Worm (Caenorhabditis elegans) whole organism, L4 larva: ENCODE data around the gene B0244.4.
A peak's percentile ranks its signal among the peaks of the same experiment; 100 is the strongest.

Source experiments
- D1046.2 ChIP-seq: fragments of 200-800 bp; sonication (Bioruptor generic); IDR thresholded peaks from 2 replicates; pipeline ENCODE4 v1.3.6; 2022; ENCODE audit warnings: missing genetic modification characterization, missing compliant biosample characterization
- F37D6.2 ChIP-seq: sonication (generic microtip); optimal IDR thresholded peaks from 2 replicates; lab custom pipeline; 2016; ENCODE audit warnings: mild to moderate bottlenecking, missing genetic modification characterization, missing compliant biosample characterization
- T20F7.1 ChIP-seq: fragments of 200-800 bp; sonication (Bioruptor generic); optimal IDR thresholded peaks from 2 replicates; lab custom pipeline; 2018; ENCODE audit warnings: mild to moderate bottlenecking, missing genetic modification characterization, missing compliant biosample characterization
- Y75B8A.6 ChIP-seq: fragments of 200-800 bp; sonication (Bioruptor generic); IDR thresholded peaks from 2 replicates; pipeline ENCODE4 v1.3.6; 2022; ENCODE audit warnings: missing genetic modification reagents, missing genetic modification characterization, missing compliant biosample characterization
- aha-1 ChIP-seq: fragments of 150-350 bp; peaks from one replicate; lab custom pipeline; 2014; ENCODE audit warnings: missing biosample characterization, missing genetic modification characterization
- ama-1 ChIP-seq: fragments of 150-350 bp; optimal IDR thresholded peaks from 2 replicates; lab custom pipeline; 2014; ENCODE audit warnings: inconsistent platforms, mixed read lengths
- arid-1 ChIP-seq: fragments of 200-800 bp; sonication (Bioruptor generic); conservative IDR thresholded peaks from 2 replicates; pipeline ENCODE4 v1.3.6; 2022; ENCODE audit warnings: missing genetic modification reagents, missing genetic modification characterization, missing compliant biosample characterization
- ceh-62 ChIP-seq: sonication (generic microtip); optimal IDR thresholded peaks from 2 replicates; lab custom pipeline; 2017; ENCODE audit warnings: missing biosample characterization, missing genetic modification characterization
- ctbp-1 ChIP-seq: fragments of 200-800 bp; sonication (Bioruptor generic); IDR thresholded peaks from 2 replicates; pipeline ENCODE4 v1.3.6; 2022; ENCODE audit warnings: missing genetic modification reagents, missing genetic modification characterization, missing compliant biosample characterization
- daf-12 ChIP-seq: fragments of 150-350 bp; optimal IDR thresholded peaks from 2 replicates; lab custom pipeline; 2014; ENCODE audit warnings: missing biosample characterization, missing genetic modification reagents, missing genetic modification characterization
- daf-16 ChIP-seq, 3 experiments: sonication (generic microtip); optimal IDR thresholded peaks; 2 replicates each; lab custom pipeline; 2016 to 2017; ENCODE audit warnings: missing genetic modification characterization in 3 of 3, missing genetic modification reagents in 3 of 3, mild to moderate bottlenecking in 2 of 3, missing compliant biosample characterization in 2 of 3, missing biosample characterization in 1 of 3, moderate library complexity in 1 of 3
- daf-8 ChIP-seq: fragments of 200-800 bp; sonication (Bioruptor generic); IDR thresholded peaks from 2 replicates; pipeline ENCODE4 v1.3.6; 2022; ENCODE audit warnings: missing genetic modification characterization, missing compliant biosample characterization
- dmd-9 ChIP-seq: fragments of 200-800 bp; sonication (Bioruptor generic); IDR thresholded peaks from 2 replicates; pipeline ENCODE4 v1.3.6; 2022; ENCODE audit warnings: missing genetic modification reagents, missing genetic modification characterization, missing compliant biosample characterization
- dve-1 ChIP-seq: sonication (generic microtip); optimal IDR thresholded peaks from 2 replicates; lab custom pipeline; 2017; ENCODE audit warnings: antibody characterized with exemption, mild to moderate bottlenecking, missing genetic modification characterization, missing compliant biosample characterization; ENCODE audit not compliant: insufficient read depth
- egl-43 ChIP-seq: fragments of 200-800 bp; sonication (Bioruptor generic); IDR thresholded peaks from 2 replicates; pipeline ENCODE4 v1.3.6; 2022; ENCODE audit warnings: missing genetic modification reagents, missing genetic modification characterization, missing compliant biosample characterization
- fkh-10 ChIP-seq: fragments of 150-350 bp; optimal IDR thresholded peaks from 2 replicates; lab custom pipeline; 2014; ENCODE audit warnings: missing biosample characterization, missing genetic modification reagents, missing genetic modification characterization
- hif-1 ChIP-seq, 2 experiments: sonication (generic microtip); optimal IDR thresholded peaks; 2 replicates each; lab custom pipeline; 2016 to 2017; ENCODE audit warnings: missing compliant biosample characterization in 2 of 2, missing genetic modification characterization in 2 of 2, missing genetic modification reagents in 2 of 2, missing genotype in 2 of 2, mild to moderate bottlenecking in 1 of 2
- hlh-30 ChIP-seq: sonication (generic microtip); optimal IDR thresholded peaks from 2 replicates; lab custom pipeline; 2017; ENCODE audit warnings: antibody characterized with exemption, mild to moderate bottlenecking, missing genetic modification characterization, missing compliant biosample characterization; ENCODE audit not compliant: insufficient read depth
- hmg-1.1 ChIP-seq: fragments of 200-800 bp; sonication (Bioruptor generic); IDR thresholded peaks from 2 replicates; pipeline ENCODE4 v1.3.6; 2022; ENCODE audit warnings: missing genetic modification reagents, missing genetic modification characterization, missing compliant biosample characterization
- lin-1 ChIP-seq: fragments of 200-800 bp; sonication (Bioruptor generic); IDR thresholded peaks from 2 replicates; pipeline ENCODE4 v1.3.6; 2022; ENCODE audit warnings: missing genetic modification reagents, missing genetic modification characterization, missing compliant biosample characterization
- lin-13 ChIP-seq: fragments of 150-350 bp; optimal IDR thresholded peaks from 2 replicates; lab custom pipeline; 2014; ENCODE audit warnings: missing biosample characterization, missing genetic modification reagents, missing genetic modification characterization
- lin-29 ChIP-seq: fragments of 200-800 bp; sonication (Bioruptor generic); IDR thresholded peaks from 2 replicates; pipeline ENCODE4 v1.3.6; 2022; ENCODE audit warnings: missing genetic modification reagents, missing genetic modification characterization, missing compliant biosample characterization
- lin-38 ChIP-seq: fragments of 200-800 bp; sonication (Bioruptor generic); IDR thresholded peaks from 2 replicates; pipeline ENCODE4 v1.3.6; 2022; ENCODE audit warnings: missing genetic modification reagents, missing genetic modification characterization, missing compliant biosample characterization
- lin-39 ChIP-seq: fragments of 150-350 bp; optimal IDR thresholded peaks from 2 replicates; lab custom pipeline; 2014; ENCODE audit warnings: missing biosample characterization, missing genetic modification reagents, missing genetic modification characterization
- lir-3 ChIP-seq: sonication (generic microtip); optimal IDR thresholded peaks from 2 replicates; lab custom pipeline; 2016; ENCODE audit warnings: mild to moderate bottlenecking, missing genetic modification characterization, missing compliant biosample characterization
- lsy-2 ChIP-seq, 2 experiments: fragments of 150-350 bp in 1 of 2; sonication (generic microtip) in 1 of 2; optimal IDR thresholded peaks; 2 replicates each; lab custom pipeline; 2014 to 2017; ENCODE audit warnings: missing biosample characterization in 2 of 2, missing genetic modification characterization in 2 of 2
- madf-5 ChIP-seq, 2 experiments: fragments of 200-800 bp; sonication (Bioruptor generic); IDR thresholded peaks; 2 replicates each; pipeline ENCODE4 v1.3.6; 2022; ENCODE audit warnings: missing compliant biosample characterization in 2 of 2, missing genetic modification characterization in 2 of 2
- madf-9 ChIP-seq: fragments of 200-800 bp; sonication (Bioruptor generic); conservative IDR thresholded peaks from 2 replicates; pipeline ENCODE4 v1.3.6; 2022; ENCODE audit warnings: missing genetic modification reagents, missing genetic modification characterization, missing compliant biosample characterization
- mdt-29 ChIP-seq: fragments of 200-800 bp; sonication (Bioruptor generic); IDR thresholded peaks from 2 replicates; pipeline ENCODE4 v1.3.6; 2022; ENCODE audit warnings: missing genetic modification reagents, missing genetic modification characterization, missing compliant biosample characterization
- mes-2 ChIP-seq: sonication (generic microtip); optimal IDR thresholded peaks from 2 replicates; lab custom pipeline; 2016; ENCODE audit warnings: missing genotype, mild to moderate bottlenecking, missing genetic modification characterization, missing compliant biosample characterization; ENCODE audit not compliant: poor library complexity, severe bottlenecking
- nhr-102 ChIP-seq: sonication (generic microtip); optimal IDR thresholded peaks from 2 replicates; lab custom pipeline; 2016; ENCODE audit warnings: mild to moderate bottlenecking, missing genetic modification characterization, moderate library complexity, missing compliant biosample characterization
- nhr-48 ChIP-seq: sonication (generic microtip); optimal IDR thresholded peaks from 2 replicates; lab custom pipeline; 2016; ENCODE audit warnings: mild to moderate bottlenecking, missing genetic modification characterization, missing compliant biosample characterization
- nhr-6 ChIP-seq: fragments of 150-350 bp; optimal IDR thresholded peaks from 2 replicates; lab custom pipeline; 2014; ENCODE audit warnings: missing biosample characterization, missing genetic modification characterization
- php-3 ChIP-seq: fragments of 200-800 bp; sonication (Bioruptor generic); IDR thresholded peaks from 2 replicates; pipeline ENCODE4 v1.3.6; 2022; ENCODE audit warnings: missing genetic modification reagents, missing genetic modification characterization, missing compliant biosample characterization
- rbr-2 ChIP-seq: sonication (generic microtip); optimal IDR thresholded peaks from 2 replicates; lab custom pipeline; 2016; ENCODE audit warnings: missing genotype, missing genetic modification characterization, missing compliant biosample characterization
- saeg-2 ChIP-seq: fragments of 200-800 bp; sonication (Bioruptor generic); IDR thresholded peaks from 2 replicates; pipeline ENCODE4 v1.3.6; 2022; ENCODE audit warnings: missing genetic modification reagents, missing genetic modification characterization, missing compliant biosample characterization
- skn-1 ChIP-seq: fragments of 150-350 bp; optimal IDR thresholded peaks from 2 replicates; lab custom pipeline; 2014; ENCODE audit warnings: missing biosample characterization, missing genetic modification characterization
- spr-1 ChIP-seq: sonication (generic microtip); optimal IDR thresholded peaks from 2 replicates; lab custom pipeline; 2016; ENCODE audit warnings: mild to moderate bottlenecking, missing genetic modification characterization, missing compliant biosample characterization
- tag-97 ChIP-seq: fragments of 200-800 bp; sonication (Bioruptor generic); IDR thresholded peaks from 2 replicates; pipeline ENCODE4 v1.3.6; 2022; ENCODE audit warnings: missing genetic modification characterization, missing compliant biosample characterization
- tra-1 ChIP-seq: fragments of 200-800 bp; sonication (Bioruptor generic); IDR thresholded peaks from 2 replicates; pipeline ENCODE4 v1.3.6; 2022; ENCODE audit warnings: missing genetic modification reagents, missing genetic modification characterization, missing compliant biosample characterization
- unc-130 ChIP-seq: sonication (generic microtip); optimal IDR thresholded peaks from 2 replicates; lab custom pipeline; 2016; ENCODE audit warnings: missing genetic modification reagents, missing genetic modification characterization, missing compliant biosample characterization
- unc-62 ChIP-seq, 3 experiments: fragments of 150-350 bp in 1 of 3; sonication (generic microtip); optimal IDR thresholded peaks in 2 of 3; peaks in 1 of 3; 1 replicate in 1 of 3; 2 replicates in 2 of 3; lab custom pipeline; 2014 to 2017; ENCODE audit warnings: missing biosample characterization in 3 of 3, missing genetic modification characterization in 3 of 3, missing genetic modification reagents in 3 of 3, missing genotype in 1 of 3
- zfp-3 ChIP-seq: fragments of 200-800 bp; sonication (Bioruptor generic); conservative IDR thresholded peaks from 2 replicates; pipeline ENCODE4 v1.3.6; 2022; ENCODE audit warnings: missing genetic modification reagents, missing genetic modification characterization, missing compliant biosample characterization
- zip-11 ChIP-seq: fragments of 200-800 bp; sonication (Bioruptor generic); IDR thresholded peaks from 2 replicates; pipeline ENCODE4 v1.3.6; 2022; ENCODE audit warnings: missing genetic modification characterization, missing compliant biosample characterization
- ztf-7 ChIP-seq: fragments of 150-350 bp; optimal IDR thresholded peaks from 2 replicates; lab custom pipeline; 2014; ENCODE audit warnings: missing biosample characterization, missing genetic modification characterization

B0244.4 gene

DNA sequence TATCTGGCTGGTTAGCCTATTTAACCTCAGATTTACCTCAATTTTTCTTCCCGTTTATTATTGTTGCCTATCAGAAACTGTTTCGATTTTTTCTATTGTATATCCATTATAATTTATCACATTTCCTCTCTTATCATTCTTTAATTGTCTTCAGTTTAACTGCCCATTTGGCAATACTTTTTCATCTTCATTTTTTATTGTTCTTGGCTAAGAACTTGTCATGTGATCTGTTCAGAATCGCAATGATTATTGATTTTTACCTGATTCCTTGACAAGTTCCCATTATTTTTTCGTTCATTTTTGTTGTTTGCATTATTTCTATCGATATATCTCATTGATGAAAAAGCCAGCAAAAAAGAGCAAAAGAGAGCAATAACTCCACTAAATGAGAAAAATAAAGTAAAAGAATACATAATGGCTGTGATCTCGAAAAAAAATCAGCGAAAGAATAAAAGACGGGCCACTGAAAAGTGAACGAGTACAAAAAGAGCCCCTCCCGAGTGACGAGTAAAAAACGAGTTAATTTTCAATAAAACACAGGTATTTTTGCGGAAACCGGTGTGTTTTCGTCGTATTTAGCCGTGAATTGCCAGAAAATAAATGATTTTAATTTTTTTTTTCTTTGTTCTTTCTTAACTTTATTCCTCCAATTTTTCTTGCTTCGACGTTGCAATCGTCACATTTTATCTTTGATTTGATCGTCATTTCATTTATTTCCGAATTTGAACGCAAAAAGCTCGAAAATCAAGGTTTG is 32.9 kb upstream of the B0244.4 start, which contains the start of gene arf-1:
Gene arf-1, plus strand, starts transcription at position 657 of the 754 bp plus-strand sequence.
- peak; percentile 23; the same call in 1 of the 2 replicates for TF ChIP-seq lin-38
- peak; percentile 65 for TF ChIP-seq aha-1 (tag; lab: Kevin White, UChicago)
- TF ChIP-seq lin-29, result no peak
- peak; percentile 76 for TF ChIP-seq php-3 (GFP tag; lab: Robert Waterston, UW)
- TF ChIP-seq hlh-30 (tag; lab: Kevin White, UChicago), result peak; percentile 51
- no peak for TF ChIP-seq T20F7.1 (GFP tag; lab: Kevin White, UChicago)
- TF ChIP-seq unc-62 (GFP tag; optimal IDR thresholded peaks at IDR 0.05 in 1 of 2; lab: Kevin White, UChicago), result peak in 1 of 2 experiments; percentile 21
- TF ChIP-seq unc-62 (tag; optimal IDR thresholded peaks at IDR 0.05; lab: Kevin White, UChicago), result no peak
- no peak for TF ChIP-seq saeg-2 (GFP tag; lab: Robert Waterston, UW)
- TF ChIP-seq ctbp-1 (GFP tag; lab: Robert Waterston, UW), result no peak
- TF ChIP-seq Y75B8A.6 (GFP tag; lab: Robert Waterston, UW), result 0 out of 2 replicates have a peak, but pooled peaks have one; percentile 8
- TF ChIP-seq dve-1, result peak; percentile 21
- TF ChIP-seq dmd-9 (GFP tag; lab: Robert Waterston, UW), result no peak

- TF ChIP-seq madf-5 (GFP tag; IDR thresholded peaks at IDR 0.05; lab: Robert Waterston, UW) (0 out of 4 replicates have a peak, but pooled peaks of 1 of the 2 experiments have one; percentile 53), tag-97 (GFP tag; lab: Robert Waterston, UW) (0 out of 2 replicates have a peak, but pooled peaks have one; percentile 25), saeg-2 (GFP tag; lab: Robert Waterston, UW) (no peak), zip-11 (GFP tag; lab: Robert Waterston, UW) (no peak), Y75B8A.6 (GFP tag; lab: Robert Waterston, UW) (0 out of 2 replicates have a peak, but pooled peaks have one; percentile 24), rbr-2 (tag; lab: Kevin White, UChicago) (no peak), D1046.2 (GFP tag; lab: Robert Waterston, UW) (no peak), lir-3 (tag; lab: Kevin White, UChicago) (no peak), daf-16 (GFP tag; optimal IDR thresholded peaks at IDR 0.05; lab: Kevin White, UChicago) (no peak), daf-16 (tag; optimal IDR thresholded peaks at IDR 0.05; lab: Kevin White, UChicago) (peak; percentile 8), ztf-7 (tag; lab: Kevin White, UChicago) (no peak), arid-1 (GFP tag; lab: Robert Waterston, UW) (no peak), tra-1 (GFP tag; lab: Robert Waterston, UW) (no peak), skn-1 (tag; lab: Kevin White, UChicago) (no peak), F37D6.2 (no peak), ama-1 (lab: Kevin White, UChicago) (peak; percentile 33), nhr-102 (tag; lab: Kevin White, UChicago) (no peak), lsy-2 (tag; optimal IDR thresholded peaks at IDR 0.05; lab: Kevin White, UChicago) (no peak), spr-1 (tag; lab: Kevin White, UChicago) (no peak), nhr-48 (peak; percentile 55), lin-39 (tag; lab: Kevin White, UChicago) (no peak), mdt-29 (GFP tag; lab: Robert Waterston, UW) (no peak), ctbp-1 (GFP tag; lab: Robert Waterston, UW) (no peak), fkh-10 (GFP tag; lab: Kevin White, UChicago) (no peak), aha-1 (tag; lab: Kevin White, UChicago) (peak; percentile 55), zfp-3 (GFP tag; lab: Robert Waterston, UW) (peak; percentile 35; the same call in 1 of the 2 replicates), egl-43 (GFP tag; lab: Robert Waterston, UW) (no peak), nhr-6 (tag; lab: Kevin White, UChicago) (no peak), daf-8 (GFP tag; lab: Robert Waterston, UW) (no peak), daf-12 (tag; lab: Kevin White, UChicago) (no peak), ceh-62 (tag; lab: Kevin White, UChicago) (no peak), hif-1 (tag; optimal IDR thresholded peaks at IDR 0.05; lab: Kevin White, UChicago) (no peak), hmg-1.1 (GFP tag; lab: Robert Waterston, UW) (no peak), dmd-9 (GFP tag; lab: Robert Waterston, UW) (no peak), unc-130 (GFP tag; lab: Kevin White, UChicago) (no peak), php-3 (GFP tag; lab: Robert Waterston, UW) (no peak), lin-13 (no peak), madf-9 (GFP tag; lab: Robert Waterston, UW) (no peak), mes-2 (tag; lab: Kevin White, UChicago) (peak; percentile 50), lin-1 (GFP tag; lab: Robert Waterston, UW) (0 out of 2 replicates have a peak, but pooled peaks have one; percentile 6)
These were observed 32.3 kb upstream of the B0244.4 start for ce11 chrIII:5714984-5715454.
